Fruit fly (Drosophila melanogaster) whole organism, embryonic: ENCODE results near the gene CG5359.

Experiments
- CG13424 ChIP-seq: fragments of 200-800 bp; sonication (Bioruptor generic); optimal IDR thresholded peaks from 2 replicates; lab custom pipeline; 2019; ENCODE audit warnings: missing biosample characterization, mild to moderate bottlenecking, missing genetic modification characterization, moderate library complexity
- CG14441 ChIP-seq: fragments of 200-800 bp; sonication (Bioruptor generic); IDR thresholded peaks from 2 replicates; pipeline ENCODE4 v1.3.6; 2022; ENCODE audit warnings: missing biosample characterization, missing genetic modification characterization
- CG1647 ChIP-seq: fragments of 200-800 bp; sonication (Bioruptor generic); optimal IDR thresholded peaks from 3 replicates; lab custom pipeline; 2016; ENCODE audit warnings: missing biosample characterization, missing genetic modification characterization
- CG17385 ChIP-seq: fragments of 200-800 bp; sonication (Bioruptor generic); optimal IDR thresholded peaks from 3 replicates; lab custom pipeline; 2018; ENCODE audit warnings: missing biosample characterization, mild to moderate bottlenecking, missing genetic modification characterization
- CG17612 ChIP-seq: fragments of 200-800 bp; sonication (Bioruptor generic); IDR thresholded peaks from 2 replicates; pipeline ENCODE4 v1.3.6; 2022; ENCODE audit warnings: missing biosample characterization, missing genetic modification characterization
- CG18619 ChIP-seq: fragments of 200-800 bp; sonication (Bioruptor generic); optimal IDR thresholded peaks from 3 replicates; lab custom pipeline; 2017; ENCODE audit warnings: missing biosample characterization, mild to moderate bottlenecking, missing genetic modification characterization
- CG2678 ChIP-seq: fragments of 200-800 bp; sonication (Bioruptor generic); optimal IDR thresholded peaks from 3 replicates; lab custom pipeline; 2019; ENCODE audit warnings: missing biosample characterization, mild to moderate bottlenecking, missing genetic modification characterization, moderate library complexity
- CG31441 ChIP-seq: fragments of 200-800 bp; sonication (Bioruptor generic); IDR thresholded peaks from 2 replicates; pipeline ENCODE4 v1.3.6; 2022; ENCODE audit warnings: missing biosample characterization, missing genetic modification characterization
- CG33557 ChIP-seq: fragments of 200-800 bp; sonication (Bioruptor generic); optimal IDR thresholded peaks from 2 replicates; lab custom pipeline; 2019; ENCODE audit warnings: missing biosample characterization, mild to moderate bottlenecking, missing genetic modification characterization, moderate library complexity
- CG42726 ChIP-seq: fragments of 200-800 bp; sonication (Bioruptor generic); IDR thresholded peaks from 2 replicates; pipeline ENCODE4 v1.3.6; 2022; ENCODE audit warnings: missing biosample characterization, missing genetic modification characterization; ENCODE audit not compliant: partially characterized antibody
- CG5180 ChIP-seq: fragments of 200-800 bp; sonication (Bioruptor generic); optimal IDR thresholded peaks from 3 replicates; lab custom pipeline; 2017; ENCODE audit warnings: missing biosample characterization, missing genetic modification characterization, mild to moderate bottlenecking, moderate library complexity, missing genetic modification reagents
- CG6272 ChIP-seq: fragments of 200-800 bp; sonication (Bioruptor generic); IDR thresholded peaks from 2 replicates; pipeline ENCODE4 v1.3.6; 2022; ENCODE audit warnings: missing biosample characterization, missing genetic modification characterization
- CG8290 ChIP-seq, 3 experiments: fragments of 200-800 bp; sonication (Bioruptor generic); optimal IDR thresholded peaks; 2 replicates each; lab custom pipeline; 2016 to 2019; ENCODE audit warnings: missing biosample characterization in 3 of 3, missing genetic modification characterization in 3 of 3, mild to moderate bottlenecking in 2 of 3, moderate library complexity in 1 of 3
- CG8924 ChIP-seq: fragments of 200-800 bp; optimal IDR thresholded peaks from 3 replicates; lab custom pipeline; 2019; ENCODE audit warnings: missing biosample characterization, mild to moderate bottlenecking, missing genetic modification characterization, moderate library complexity
- CG9932 ChIP-seq: fragments of 200-800 bp; sonication (Bioruptor generic); IDR thresholded peaks from 2 replicates; pipeline ENCODE4 v1.3.6; 2022; ENCODE audit warnings: missing biosample characterization, missing genetic modification characterization
- CHES-1-like ChIP-seq: fragments of 200-800 bp; sonication (Bioruptor generic); optimal IDR thresholded peaks from 2 replicates; lab custom pipeline; 2016; ENCODE audit warnings: missing biosample characterization, missing genetic modification characterization
- D ChIP-seq, 2 experiments: fragments of 200-800 bp in 1 of 2; fragments of >200 bp in 1 of 2; sonication (Bioruptor generic) in 1 of 2; optimal IDR thresholded peaks; 2 replicates in 1 of 2; 3 replicates in 1 of 2; lab custom pipeline; 2017; ENCODE audit warnings: mild to moderate bottlenecking in 1 of 2, missing biosample characterization in 1 of 2, missing genetic modification characterization in 1 of 2, missing genetic modification reagents in 1 of 2
- Ets65A ChIP-seq: fragments of 200-800 bp; sonication (Bioruptor generic); peaks from one replicate; lab custom pipeline; 2016; ENCODE audit warnings: missing biosample characterization, missing genetic modification characterization
- HLH3B ChIP-seq: fragments of 200-800 bp; sonication (Bioruptor generic); IDR thresholded peaks from 2 replicates; pipeline ENCODE4 v1.3.6; 2022; ENCODE audit warnings: missing biosample characterization, missing genetic modification characterization
- Hmx ChIP-seq: fragments of 200-800 bp; sonication (Bioruptor generic); optimal IDR thresholded peaks from 2 replicates; lab custom pipeline; 2016; ENCODE audit warnings: missing biosample characterization, missing genetic modification characterization
- Kr ChIP-seq: fragments of 200-800 bp; sonication (Bioruptor generic); optimal IDR thresholded peaks from 2 replicates; lab custom pipeline; 2017; ENCODE audit warnings: missing biosample characterization, mild to moderate bottlenecking, missing genetic modification characterization
- MTF-1 ChIP-seq: fragments of 200-800 bp; sonication (Bioruptor generic); optimal IDR thresholded peaks from 2 replicates; lab custom pipeline; 2018; ENCODE audit warnings: missing biosample characterization, mild to moderate bottlenecking, missing genetic modification characterization, borderline replicate concordance
- NK7.1 ChIP-seq: fragments of 200-800 bp; sonication (Bioruptor generic); optimal IDR thresholded peaks from 3 replicates; lab custom pipeline; 2016; ENCODE audit warnings: missing biosample characterization, missing genetic modification characterization
- Nf-YC ChIP-seq: fragments of 200-800 bp; optimal IDR thresholded peaks from 3 replicates; lab custom pipeline; 2019; ENCODE audit warnings: missing biosample characterization, mild to moderate bottlenecking, missing genetic modification characterization, moderate library complexity
- PHDP ChIP-seq: fragments of 200-800 bp; sonication (Bioruptor generic); optimal IDR thresholded peaks from 3 replicates; lab custom pipeline; 2018; ENCODE audit warnings: missing biosample characterization, mild to moderate bottlenecking, missing genetic modification characterization, moderate library complexity
- Scr ChIP-seq: fragments of 200-800 bp; sonication (Bioruptor generic); IDR thresholded peaks from 2 replicates; pipeline ENCODE4 v1.3.6; 2022; ENCODE audit warnings: missing biosample characterization, missing genetic modification characterization; ENCODE audit not compliant: partially characterized antibody
- Trl ChIP-seq, 3 experiments: fragments of >200 bp in 2 of 3; fragments of 200-800 bp in 1 of 3; sonication (Bioruptor generic) in 1 of 3; optimal IDR thresholded peaks; 2 replicates in 1 of 3; 3 replicates in 2 of 3; lab custom pipeline; 2016 to 2017; ENCODE audit warnings: missing biosample characterization in 1 of 3, missing genetic modification characterization in 1 of 3
- abd-A ChIP-seq: fragments of 200-800 bp; sonication (Bioruptor generic); optimal IDR thresholded peaks from 3 replicates; lab custom pipeline; 2019; ENCODE audit warnings: missing biosample characterization, mild to moderate bottlenecking, missing genetic modification characterization, moderate library complexity
- ap ChIP-seq: fragments of 200-800 bp; sonication (Bioruptor generic); IDR thresholded peaks from 2 replicates; pipeline ENCODE4 v1.3.6; 2022; ENCODE audit warnings: missing biosample characterization, missing genetic modification characterization
- bbx ChIP-seq: fragments of 200-800 bp; sonication (Bioruptor generic); IDR thresholded peaks from 2 replicates; pipeline ENCODE4 v1.3.6; 2022; ENCODE audit warnings: missing biosample characterization, missing genetic modification characterization; ENCODE audit not compliant: partially characterized antibody
- btn ChIP-seq: fragments of 200-800 bp; sonication (Bioruptor generic); optimal IDR thresholded peaks from 2 replicates; lab custom pipeline; 2016; ENCODE audit warnings: missing biosample characterization, missing genetic modification characterization
- cg ChIP-seq: fragments of 200-800 bp; sonication (Bioruptor generic); optimal IDR thresholded peaks from 3 replicates; lab custom pipeline; 2019; ENCODE audit warnings: missing biosample characterization, mild to moderate bottlenecking, missing genetic modification characterization, moderate library complexity
- dmrt99B ChIP-seq: fragments of 200-800 bp; sonication (Bioruptor generic); optimal IDR thresholded peaks from 2 replicates; lab custom pipeline; 2018; ENCODE audit warnings: missing biosample characterization, mild to moderate bottlenecking, missing genetic modification characterization, moderate library complexity
- gem ChIP-seq: fragments of 200-800 bp; sonication (Bioruptor generic); optimal IDR thresholded peaks from 2 replicates; lab custom pipeline; 2019; ENCODE audit warnings: missing biosample characterization, mild to moderate bottlenecking, missing genetic modification characterization, moderate library complexity
- h ChIP-seq: fragments of >200 bp; optimal IDR thresholded peaks from 2 replicates; lab custom pipeline; 2017
- ham ChIP-seq: fragments of 200-800 bp; sonication (Bioruptor generic); IDR thresholded peaks from 2 replicates; pipeline ENCODE4 v1.3.6; 2022; ENCODE audit warnings: missing biosample characterization, missing genetic modification characterization
- hb ChIP-seq: fragments of 200-800 bp; sonication (Bioruptor generic); IDR thresholded peaks from 3 replicates; pipeline ENCODE4 v1.3.6; 2022; ENCODE audit warnings: missing biosample characterization, missing genetic modification characterization; ENCODE audit not compliant: partially characterized antibody
- jing ChIP-seq: fragments of 200-800 bp; sonication (Bioruptor generic); optimal IDR thresholded peaks from 2 replicates; lab custom pipeline; 2018; ENCODE audit warnings: missing biosample characterization, mild to moderate bottlenecking, missing genetic modification characterization
- lab ChIP-seq: fragments of 200-800 bp; sonication (Bioruptor generic); optimal IDR thresholded peaks from 3 replicates; lab custom pipeline; 2017; ENCODE audit warnings: missing biosample characterization, missing genetic modification characterization, mild to moderate bottlenecking, moderate library complexity, missing genetic modification reagents
- nmo ChIP-seq: fragments of 200-800 bp; sonication (Bioruptor generic); optimal IDR thresholded peaks from 2 replicates; lab custom pipeline; 2018; ENCODE audit warnings: missing biosample characterization, mild to moderate bottlenecking, missing genetic modification characterization, moderate library complexity
- peb ChIP-seq: fragments of 200-800 bp; sonication (Bioruptor generic); IDR thresholded peaks from 2 replicates; pipeline ENCODE4 v1.3.6; 2022; ENCODE audit warnings: missing biosample characterization, missing genetic modification characterization
- phol ChIP-seq: fragments of 200-800 bp; sonication (Bioruptor generic); optimal IDR thresholded peaks from 3 replicates; lab custom pipeline; 2018; ENCODE audit warnings: missing biosample characterization, mild to moderate bottlenecking, missing genetic modification characterization, moderate library complexity
- pita ChIP-seq: fragments of 200-800 bp; sonication (Bioruptor generic); optimal IDR thresholded peaks from 2 replicates; lab custom pipeline; 2017; ENCODE audit warnings: missing biosample characterization, mild to moderate bottlenecking, missing genetic modification characterization
- unc-4 ChIP-seq: fragments of 200-800 bp; sonication (Bioruptor generic); IDR thresholded peaks from 2 replicates; pipeline ENCODE4 v1.3.6; 2022; ENCODE audit warnings: missing biosample characterization, missing genetic modification characterization; ENCODE audit not compliant: partially characterized antibody
- unpg ChIP-seq: fragments of 200-800 bp; sonication (Bioruptor generic); optimal IDR thresholded peaks from 3 replicates; lab custom pipeline; 2018; ENCODE audit warnings: missing biosample characterization, mild to moderate bottlenecking, missing genetic modification characterization, moderate library complexity
- wek ChIP-seq: fragments of 200-800 bp; sonication (Bioruptor generic); optimal IDR thresholded peaks from 3 replicates; lab custom pipeline; 2018; ENCODE audit warnings: missing biosample characterization, mild to moderate bottlenecking, missing genetic modification characterization, moderate library complexity
- wor ChIP-seq: fragments of 200-800 bp; sonication (Bioruptor generic); IDR thresholded peaks from 2 replicates; pipeline ENCODE4 v1.3.6; 2022; ENCODE audit warnings: missing biosample characterization, missing genetic modification characterization
- z ChIP-seq: fragments of 200-800 bp; sonication (Bioruptor generic); IDR thresholded peaks from 3 replicates; pipeline ENCODE4 v1.3.6; 2022; ENCODE audit warnings: missing biosample characterization, missing genetic modification characterization

CG5359 gene

dm6 chr3R:10048842-10049527 is 47.9 kb upstream of the CG5359 start, which contains the start of gene ohgt (continued):
- TF ChIP-seq unpg (no peak), CG8290 (GFP tag; optimal IDR thresholded peaks at IDR 0.05; lab: Kevin White, UChicago) (peak; percentile 66), CG8290 (tag; optimal IDR thresholded peaks at IDR 0.05; lab: Kevin White, UChicago) (peak in 1 of 2 experiments; percentile 82), CG5180 (GFP tag; lab: Kevin White, UChicago) (no peak), ap (no peak), h (lab: Kevin White, UChicago) (no peak), HLH3B (no peak), nmo (GFP tag; lab: Kevin White, UChicago) (peak; percentile 33), CG2678 (peak; percentile 45), cg (no peak), CG31441 (GFP tag; lab: Robert Waterston, UW) (no peak), bbx (GFP tag; lab: Robert Waterston, UW) (0 out of 2 replicates have a peak, but pooled peaks have one; percentile 7), CG33557 (no peak), dmrt99B (tag; lab: Kevin White, UChicago) (peak; percentile 7), CG18619 (no peak), Trl (optimal IDR thresholded peaks at IDR 0.05; lab: Kevin White, UChicago) (no peak), Trl (GFP tag; optimal IDR thresholded peaks at IDR 0.05; lab: Kevin White, UChicago) (peak; percentile 4), CHES-1-like (GFP tag; lab: Kevin White, UChicago) (peak; percentile 5), Hmx (GFP tag; lab: Kevin White, UChicago) (no peak), hb (no peak), CG42726 (GFP tag; lab: Robert Waterston, UW) (no peak), abd-A (no peak), z (GFP tag; lab: Robert Waterston, UW) (no peak), D (optimal IDR thresholded peaks at IDR 0.05; lab: Kevin White, UChicago) (no peak), D (GFP tag; optimal IDR thresholded peaks at IDR 0.05; lab: Kevin White, UChicago) (no peak), PHDP (no peak), wor (GFP tag; lab: Robert Waterston, UW) (no peak), gem (tag; lab: Kevin White, UChicago) (no peak), wek (GFP tag; lab: Kevin White, UChicago) (no peak), CG8924 (tag; lab: Kevin White, UChicago) (peak; percentile 23), Scr (GFP tag; lab: Robert Waterston, UW) (no peak; the same call in none of the 2 replicates), CG17612 (GFP tag; lab: Robert Waterston, UW) (no peak), btn (GFP tag; lab: Kevin White, UChicago) (no peak), jing (GFP tag; lab: Kevin White, UChicago) (no peak), Kr (GFP tag; lab: Kevin White, UChicago) (no peak), CG1647 (GFP tag; lab: Kevin White, UChicago) (no peak), CG6272 (GFP tag; lab: Robert Waterston, UW) (no peak), CG9932 (no peak), NK7.1 (GFP tag; lab: Kevin White, UChicago) (no peak), phol (peak; percentile 50), CG14441 (no peak), lab (GFP tag; lab: Kevin White, UChicago) (no peak), Nf-YC (tag; lab: Kevin White, UChicago) (peak; percentile 44), CG13424 (peak; percentile 35), CG17385 (GFP tag; lab: Kevin White, UChicago) (no peak), peb (no peak), pita (GFP tag; lab: Kevin White, UChicago) (no peak), ham (GFP tag; lab: Robert Waterston, UW) (no peak), Ets65A (GFP tag; lab: Kevin White, UChicago) (peak; percentile 27), MTF-1 (GFP tag; lab: Kevin White, UChicago) (no peak), unc-4 (peak; percentile 44; the same call in 1 of the 2 replicates)
